Fruit fly (Drosophila melanogaster) whole organism, embryonic: ENCODE results near the gene CG44405.

Experiments used
- Antp ChIP-seq: fragments of 200-800 bp; sonication (Bioruptor generic); optimal IDR thresholded peaks from 3 replicates; lab custom pipeline; 2016; ENCODE audit warnings: missing biosample characterization, missing genetic modification characterization
- C15 ChIP-seq: fragments of 200-800 bp; sonication (Bioruptor generic); IDR thresholded peaks from 3 replicates; pipeline ENCODE4 v1.3.6; 2022; ENCODE audit warnings: missing biosample characterization, missing genetic modification characterization
- CG10147 ChIP-seq: fragments of 200-800 bp; sonication (Bioruptor generic); optimal IDR thresholded peaks from 2 replicates; lab custom pipeline; 2019; ENCODE audit warnings: missing biosample characterization, mild to moderate bottlenecking, missing genetic modification characterization, moderate library complexity
- CG10462 ChIP-seq: fragments of 200-800 bp; sonication (Bioruptor generic); optimal IDR thresholded peaks from 2 replicates; lab custom pipeline; 2016; ENCODE audit warnings: missing biosample characterization, missing genetic modification characterization
- CG11398 ChIP-seq: fragments of 200-800 bp; sonication (Bioruptor generic); optimal IDR thresholded peaks from 2 replicates; lab custom pipeline; 2016; ENCODE audit warnings: missing biosample characterization, missing genetic modification characterization
- CG11695 ChIP-seq: fragments of 200-800 bp; sonication (Bioruptor generic); IDR thresholded peaks from 3 replicates; pipeline ENCODE4 v1.3.6; 2022; ENCODE audit warnings: missing biosample characterization, missing genetic modification characterization
- CG12219 ChIP-seq: fragments of 200-800 bp; sonication (Bioruptor generic); optimal IDR thresholded peaks from 3 replicates; lab custom pipeline; 2018; ENCODE audit warnings: missing biosample characterization, mild to moderate bottlenecking, missing genetic modification characterization
- CG15601 ChIP-seq: fragments of 200-800 bp; sonication (Bioruptor generic); optimal IDR thresholded peaks from 3 replicates; lab custom pipeline; 2019; ENCODE audit warnings: missing biosample characterization, mild to moderate bottlenecking, missing genetic modification characterization, moderate library complexity
- CG17328 ChIP-seq: fragments of 200-800 bp; sonication (Bioruptor generic); IDR thresholded peaks from 2 replicates; pipeline ENCODE4 v1.3.6; 2022; ENCODE audit warnings: missing biosample characterization, missing genetic modification characterization
- CG17361 ChIP-seq: fragments of 200-800 bp; sonication (Bioruptor generic); IDR thresholded peaks from 3 replicates; pipeline ENCODE4 v1.3.6; 2022; ENCODE audit warnings: missing biosample characterization, missing genetic modification characterization
- CG18764 ChIP-seq: fragments of 200-800 bp; sonication (Bioruptor generic); optimal IDR thresholded peaks from 3 replicates; lab custom pipeline; 2016; ENCODE audit warnings: missing biosample characterization, missing genetic modification characterization
- CG2116 ChIP-seq: fragments of 200-800 bp; sonication (Bioruptor generic); optimal IDR thresholded peaks from 3 replicates; lab custom pipeline; 2018; ENCODE audit warnings: missing biosample characterization, mild to moderate bottlenecking, missing genetic modification characterization
- CG31224 ChIP-seq: fragments of 200-800 bp; sonication (Bioruptor generic); IDR thresholded peaks from 2 replicates; pipeline ENCODE4 v1.3.6; 2022; ENCODE audit warnings: missing biosample characterization, missing genetic modification characterization
- CG32767 ChIP-seq: fragments of 200-800 bp; sonication (Bioruptor generic); IDR thresholded peaks from 2 replicates; pipeline ENCODE4 v1.3.6; 2022; ENCODE audit warnings: missing biosample characterization, missing genetic modification characterization
- CG34422 ChIP-seq: fragments of 200-800 bp; sonication (Bioruptor generic); IDR thresholded peaks from 3 replicates; pipeline ENCODE4 v1.3.6; 2022; ENCODE audit warnings: missing biosample characterization, missing genetic modification characterization
- CG42726 ChIP-seq: fragments of 200-800 bp; sonication (Bioruptor generic); IDR thresholded peaks from 2 replicates; pipeline ENCODE4 v1.3.6; 2022; ENCODE audit warnings: missing biosample characterization, missing genetic modification characterization; ENCODE audit not compliant: partially characterized antibody
- CG6854 ChIP-seq: fragments of 200-800 bp; sonication (Bioruptor generic); optimal IDR thresholded peaks from 3 replicates; lab custom pipeline; 2017; ENCODE audit warnings: missing biosample characterization, mild to moderate bottlenecking, missing genetic modification characterization
- CHES-1-like ChIP-seq: fragments of 200-800 bp; sonication (Bioruptor generic); optimal IDR thresholded peaks from 2 replicates; lab custom pipeline; 2016; ENCODE audit warnings: missing biosample characterization, missing genetic modification characterization
- CTCF ChIP-seq: fragments of 200-800 bp; sonication (Bioruptor generic); optimal IDR thresholded peaks from 2 replicates; lab custom pipeline; 2017; ENCODE audit warnings: missing biosample characterization, mild to moderate bottlenecking, missing genetic modification characterization, moderate library complexity
- Deaf1 ChIP-seq: fragments of 200-800 bp; optimal IDR thresholded peaks from 3 replicates; lab custom pipeline; 2019; ENCODE audit warnings: missing biosample characterization, mild to moderate bottlenecking, missing genetic modification characterization, moderate library complexity
- Dref ChIP-seq: fragments of 200-800 bp; sonication (Bioruptor generic); IDR thresholded peaks from 2 replicates; pipeline ENCODE4 v1.3.6; 2022; ENCODE audit warnings: missing biosample characterization, missing genetic modification characterization
- Elba2 ChIP-seq: fragments of 200-800 bp; sonication (Bioruptor generic); optimal IDR thresholded peaks from 3 replicates; lab custom pipeline; 2016; ENCODE audit warnings: missing biosample characterization, missing genetic modification characterization
- Lhr ChIP-seq: fragments of 200-800 bp; sonication (Bioruptor generic); optimal IDR thresholded peaks from 3 replicates; lab custom pipeline; 2017; ENCODE audit warnings: mild to moderate bottlenecking, missing biosample characterization, missing genetic modification reagents, missing genetic modification characterization
- NC2β ChIP-seq: fragments of 200-800 bp; sonication (Bioruptor generic); optimal IDR thresholded peaks from 2 replicates; lab custom pipeline; 2016; ENCODE audit warnings: missing biosample characterization, missing genetic modification characterization
- Rfx ChIP-seq: fragments of 200-800 bp; sonication (Bioruptor generic); IDR thresholded peaks from 2 replicates; pipeline ENCODE4 v1.3.6; 2022; ENCODE audit warnings: missing biosample characterization, missing genetic modification characterization
- Scr ChIP-seq: fragments of 200-800 bp; sonication (Bioruptor generic); IDR thresholded peaks from 2 replicates; pipeline ENCODE4 v1.3.6; 2022; ENCODE audit warnings: missing biosample characterization, missing genetic modification characterization; ENCODE audit not compliant: partially characterized antibody
- Six4 ChIP-seq: fragments of 200-800 bp; sonication (Bioruptor generic); optimal IDR thresholded peaks from 2 replicates; lab custom pipeline; 2016; ENCODE audit warnings: missing biosample characterization, missing genetic modification characterization
- Sox102F ChIP-seq: fragments of 200-800 bp; sonication (Bioruptor generic); optimal IDR thresholded peaks from 2 replicates; lab custom pipeline; 2018; ENCODE audit warnings: missing biosample characterization, mild to moderate bottlenecking, missing genetic modification characterization, moderate library complexity
- abd-A ChIP-seq: fragments of 200-800 bp; sonication (Bioruptor generic); optimal IDR thresholded peaks from 3 replicates; lab custom pipeline; 2019; ENCODE audit warnings: missing biosample characterization, mild to moderate bottlenecking, missing genetic modification characterization, moderate library complexity
- cas ChIP-seq: fragments of 200-800 bp; sonication (Bioruptor generic); IDR thresholded peaks from 2 replicates; pipeline ENCODE4 v1.3.6; 2022; ENCODE audit warnings: missing biosample characterization, missing genetic modification characterization
- crc ChIP-seq: fragments of 200-800 bp; sonication (Bioruptor generic); optimal IDR thresholded peaks from 2 replicates; lab custom pipeline; 2016; ENCODE audit warnings: missing biosample characterization, missing genetic modification characterization
- eve ChIP-seq, 2 experiments: fragments of >200 bp; optimal IDR thresholded peaks; 2 replicates each; lab custom pipeline; 2017; ENCODE audit warnings: missing biosample characterization in 2 of 2, missing genetic modification characterization in 2 of 2
- fu2 ChIP-seq: fragments of 200-800 bp; sonication (Bioruptor generic); optimal IDR thresholded peaks from 2 replicates; lab custom pipeline; 2016; ENCODE audit warnings: missing biosample characterization, missing genetic modification characterization
- her ChIP-seq: fragments of 200-800 bp; sonication (Bioruptor generic); optimal IDR thresholded peaks from 2 replicates; lab custom pipeline; 2016; ENCODE audit warnings: missing biosample characterization, missing genetic modification characterization
- hth ChIP-seq: fragments of >200 bp; optimal IDR thresholded peaks from 2 replicates; lab custom pipeline; 2017; ENCODE audit warnings: inconsistent platforms
- jigr1 ChIP-seq: fragments of 200-800 bp; sonication (Bioruptor generic); IDR thresholded peaks from 3 replicates; pipeline ENCODE4 v1.3.6; 2022; ENCODE audit warnings: missing biosample characterization, missing genetic modification characterization
- klu ChIP-seq: fragments of 200-800 bp; sonication (Bioruptor generic); IDR thresholded peaks from 2 replicates; pipeline ENCODE4 v1.3.6; 2022; ENCODE audit warnings: missing biosample characterization, missing genetic modification characterization
- lilli ChIP-seq: fragments of 200-800 bp; sonication (Bioruptor generic); optimal IDR thresholded peaks from 3 replicates; lab custom pipeline; 2016; ENCODE audit warnings: missing biosample characterization, missing genetic modification characterization
- mld ChIP-seq: fragments of 200-800 bp; sonication (Bioruptor generic); IDR thresholded peaks from 3 replicates; pipeline ENCODE4 v1.3.6; 2022; ENCODE audit warnings: missing biosample characterization, missing genetic modification characterization; ENCODE audit not compliant: partially characterized antibody
- nau ChIP-seq: fragments of 200-800 bp; sonication (Bioruptor generic); optimal IDR thresholded peaks from 3 replicates; lab custom pipeline; 2017; ENCODE audit warnings: missing biosample characterization, mild to moderate bottlenecking, missing genetic modification characterization, missing genetic modification reagents
- odd ChIP-seq: fragments of 200-800 bp; sonication (Bioruptor generic); optimal IDR thresholded peaks from 2 replicates; lab custom pipeline; 2017; ENCODE audit warnings: missing biosample characterization, mild to moderate bottlenecking, missing genetic modification characterization
- peb ChIP-seq: fragments of 200-800 bp; sonication (Bioruptor generic); IDR thresholded peaks from 2 replicates; pipeline ENCODE4 v1.3.6; 2022; ENCODE audit warnings: missing biosample characterization, missing genetic modification characterization
- pros ChIP-seq: fragments of 200-800 bp; sonication (Bioruptor generic); optimal IDR thresholded peaks from 3 replicates; lab custom pipeline; 2019; ENCODE audit warnings: missing biosample characterization, mild to moderate bottlenecking, missing genetic modification characterization, moderate library complexity
- ranshi ChIP-seq: fragments of 200-800 bp; sonication (Bioruptor generic); IDR thresholded peaks from 2 replicates; pipeline ENCODE4 v1.3.6; 2022; ENCODE audit warnings: missing biosample characterization, missing genetic modification characterization
- sc ChIP-seq, 3 experiments: fragments of >200 bp in 2 of 3; fragments of 200-800 bp in 1 of 3; sonication (Bioruptor generic) in 1 of 3; optimal IDR thresholded peaks; 2 replicates in 2 of 3; 3 replicates in 1 of 3; lab custom pipeline; 2017; ENCODE audit warnings: mild to moderate bottlenecking in 1 of 3, missing biosample characterization in 1 of 3, missing genetic modification characterization in 1 of 3, missing genetic modification reagents in 1 of 3
- sim ChIP-seq: fragments of 200-800 bp; sonication (Bioruptor generic); IDR thresholded peaks from 2 replicates; pipeline ENCODE4 v1.3.6; 2022; ENCODE audit warnings: missing biosample characterization, missing genetic modification characterization
- sisA ChIP-seq: fragments of 200-800 bp; sonication (Bioruptor generic); IDR thresholded peaks from 2 replicates; pipeline ENCODE4 v1.3.6; 2022; ENCODE audit warnings: missing biosample characterization, missing genetic modification characterization
- stwl ChIP-seq: fragments of 200-800 bp; sonication (Bioruptor generic); optimal IDR thresholded peaks from 3 replicates; lab custom pipeline; 2018; ENCODE audit warnings: missing biosample characterization, mild to moderate bottlenecking, missing genetic modification characterization, moderate library complexity
- trh ChIP-seq: fragments of 200-800 bp; sonication (Bioruptor generic); optimal IDR thresholded peaks from 2 replicates; lab custom pipeline; 2016; ENCODE audit warnings: missing biosample characterization, missing genetic modification characterization
- unpg ChIP-seq: fragments of 200-800 bp; sonication (Bioruptor generic); optimal IDR thresholded peaks from 3 replicates; lab custom pipeline; 2018; ENCODE audit warnings: missing biosample characterization, mild to moderate bottlenecking, missing genetic modification characterization, moderate library complexity
- zf30C ChIP-seq: fragments of 200-800 bp; sonication (Bioruptor generic); optimal IDR thresholded peaks from 3 replicates; lab custom pipeline; 2018; ENCODE audit warnings: missing biosample characterization, mild to moderate bottlenecking, missing genetic modification characterization

Gene CG44405

DNA sequence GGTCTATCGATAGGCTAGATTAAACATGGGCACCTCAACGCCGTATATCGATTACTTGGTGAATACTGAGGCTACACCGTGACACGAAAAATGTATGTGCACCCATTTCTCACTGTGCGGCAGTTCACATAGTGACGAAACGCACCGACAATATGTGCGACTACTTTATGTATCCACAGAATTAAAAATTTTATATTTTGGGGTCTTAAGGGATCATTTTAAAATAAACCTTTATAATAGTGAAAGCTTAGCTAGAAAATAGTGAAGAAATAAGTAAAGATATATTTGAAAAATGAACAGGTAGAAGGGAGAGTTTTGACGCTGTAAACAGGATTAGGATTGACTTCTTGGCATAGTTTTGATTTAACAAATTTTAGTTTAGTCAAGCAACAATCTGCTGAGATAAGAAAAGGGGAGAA is 13.0 kb downstream of the CG44405 start, which contains the start of gene mRpL4 (continued):
- TF ChIP-seq CG32767 (GFP tag; lab: Robert Waterston, UW) (peak; percentile 78), abd-A (tag; lab: Kevin White, UChicago) (no peak), odd (no peak), Scr (GFP tag; lab: Robert Waterston, UW) (peak; percentile 99), zf30C (no peak), CG15601 (tag; lab: Kevin White, UChicago) (peak; percentile 32), cas (GFP tag; lab: Robert Waterston, UW) (peak; percentile 64; the same call in 1 of the 2 replicates), CG11398 (GFP tag; lab: Kevin White, UChicago) (peak; percentile 58), sim (GFP tag; lab: Robert Waterston, UW) (no peak), NC2β (GFP tag; lab: Kevin White, UChicago) (peak; percentile 60), klu (GFP tag; lab: Robert Waterston, UW) (no peak), trh (peak; percentile 54), CG17361 (GFP tag; lab: Robert Waterston, UW) (peak; percentile 69; the same call in 2 of the 3 replicates), CG34422 (no peak; the same call in none of the 3 replicates), ranshi (GFP tag; lab: Robert Waterston, UW) (peak; percentile 74; the same call in 1 of the 2 replicates), pros (GFP tag; lab: Kevin White, UChicago) (no peak), eve (GFP tag; optimal IDR thresholded peaks at IDR 0.05; lab: Kevin White, UChicago) (peak in 1 of 2 experiments; percentile 61), crc (GFP tag; lab: Kevin White, UChicago) (peak; percentile 49), CG11695 (GFP tag; lab: Robert Waterston, UW) (0 out of 3 replicates have a peak, but pooled peaks have one; percentile 32), CG10147 (no peak), mld (GFP tag; lab: Robert Waterston, UW) (peak; percentile 98), CG6854 (GFP tag; lab: Kevin White, UChicago) (no peak), CG17328 (GFP tag; lab: Robert Waterston, UW) (peak; percentile 50; the same call in 1 of the 2 replicates), CHES-1-like (GFP tag; lab: Kevin White, UChicago) (peak; percentile 76), hth (no peak), fu2 (GFP tag; lab: Kevin White, UChicago) (peak; percentile 70), CG2116 (peak; percentile 87), CG12219 (GFP tag; lab: Kevin White, UChicago) (no peak), nau (GFP tag; lab: Kevin White, UChicago) (no peak), Deaf1 (tag; lab: Kevin White, UChicago) (no peak), stwl (peak; percentile 82), CG42726 (peak; percentile 99), Rfx (GFP tag; lab: Robert Waterston, UW) (peak; percentile 81; the same call in 1 of the 2 replicates), lilli (GFP tag; lab: Kevin White, UChicago) (peak; percentile 87), CG18764 (GFP tag; lab: Kevin White, UChicago) (peak; percentile 46), C15 (GFP tag; lab: Robert Waterston, UW) (0 out of 3 replicates have a peak, but pooled peaks have one; percentile 26), jigr1 (GFP tag; lab: Robert Waterston, UW) (no peak), CG10462 (peak; percentile 52), CTCF (GFP tag; lab: Kevin White, UChicago) (peak; percentile 14), Lhr (GFP tag; lab: Kevin White, UChicago) (peak; percentile 69), unpg (GFP tag; lab: Kevin White, UChicago) (peak; percentile 60), Elba2 (peak; percentile 32), CG31224 (GFP tag; lab: Robert Waterston, UW) (peak; percentile 66), her (GFP tag; lab: Kevin White, UChicago) (peak; percentile 66), sisA (peak; percentile 80), peb (no peak), Dref (GFP tag; lab: Robert Waterston, UW) (peak; percentile 97), Six4 (GFP tag; lab: Kevin White, UChicago) (peak; percentile 47), sc (optimal IDR thresholded peaks at IDR 0.05; lab: Kevin White, UChicago) (no peak), sc (GFP tag; optimal IDR thresholded peaks at IDR 0.05; lab: Kevin White, UChicago) (peak; percentile 13), Sox102F (GFP tag; lab: Kevin White, UChicago) (peak; percentile 62), Antp (GFP tag; lab: Kevin White, UChicago) (peak; percentile 88)
